Fruit fly (Drosophila melanogaster): ENCODE measurements around the gene CG17292.

- TF ChIP-seq Lpt (GFP tag; optimal IDR thresholded peaks at IDR 0.05), result no peak
- TF ChIP-seq CG8478 (optimal IDR thresholded peaks at IDR 0.05), result no peak
- TF ChIP-seq Kr (GFP tag; optimal IDR thresholded peaks at IDR 0.05), result no peak
- TF ChIP-seq CG10209 (GFP tag; optimal IDR thresholded peaks at IDR 0.05), result no peak
- TF ChIP-seq inv (GFP tag; IDR thresholded peaks at IDR 0.05; ENCODE audit: partially characterized antibody), result no peak
- TF ChIP-seq br (optimal IDR thresholded peaks at IDR 0.05), result no peak
- TF ChIP-seq shn (GFP tag; optimal IDR thresholded peaks at IDR 0.05), result no peak
- TF ChIP-seq CG7839 (tag; optimal IDR thresholded peaks at IDR 0.05), result no peak
- no peak for TF ChIP-seq tin (GFP tag; optimal IDR thresholded peaks at IDR 0.05)
Observed at dm6 chr2L:8417562-8417961, 47.3 kb downstream of the CG17292 start.
